Worm (Caenorhabditis elegans): ENCODE measurements around the gene pgp-11.

Gene pgp-11

DNA sequence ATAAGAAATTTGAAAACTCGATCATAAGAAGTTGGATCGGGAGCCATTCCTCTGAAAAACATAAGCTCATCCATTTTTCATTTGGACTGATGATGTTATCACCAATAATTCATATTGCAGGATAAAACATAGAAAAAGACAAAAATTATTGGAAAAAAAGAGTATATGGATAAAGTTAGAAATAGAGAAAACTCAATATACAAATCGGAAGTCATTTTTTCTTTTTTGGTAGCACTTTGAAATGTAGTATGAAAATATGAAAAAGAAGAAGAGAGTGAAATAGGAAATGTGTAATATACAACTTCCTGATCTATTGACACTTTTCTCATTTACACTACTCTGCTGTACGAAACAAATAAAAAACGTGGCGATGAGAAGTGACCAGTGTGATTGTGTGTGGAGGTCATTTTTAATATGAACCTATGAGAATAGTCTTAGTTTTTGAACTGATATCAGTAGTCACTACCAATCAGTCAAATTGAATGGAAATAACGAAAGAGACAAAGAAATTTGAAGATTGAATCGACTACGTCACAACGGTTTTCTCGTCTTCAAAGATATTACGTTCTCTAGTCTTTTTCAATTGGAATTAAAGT is 57.1 kb downstream of the pgp-11 start, which contains the start of gene ZK669.5:
Gene ZK669.5 (minus strand): TSS at position 51 of the 596 bp plus-strand sequence.
- no peak for TF ChIP-seq hsf-1 (GFP tag; IDR thresholded peaks at IDR 0.05)
- TF ChIP-seq athp-1 (tag; optimal IDR thresholded peaks at IDR 0.05), result no peak
- no peak for TF ChIP-seq egl-44 (GFP tag; IDR thresholded peaks at IDR 0.05)
- no peak for TF ChIP-seq efl-1 (GFP tag; optimal IDR thresholded peaks at IDR 0.05)
- no peak for TF ChIP-seq C06A6.2 (GFP tag; conservative IDR thresholded peaks at IDR 0.05)
- no peak for TF ChIP-seq xnd-1 (tag; optimal IDR thresholded peaks at IDR 0.05)
- TF ChIP-seq sea-2 (GFP tag; IDR thresholded peaks at IDR 0.05), result no peak
- no peak for TF ChIP-seq cebp-1 (GFP tag; IDR thresholded peaks at IDR 0.05)
- no peak for TF ChIP-seq cebp-1 (tag; optimal IDR thresholded peaks at IDR 0.05)
- no peak for TF ChIP-seq hrde-1 (tag; optimal IDR thresholded peaks at IDR 0.05; ENCODE audit: borderline replicate concordance)
- no peak for TF ChIP-seq ztf-25 (GFP tag; IDR thresholded peaks at IDR 0.05)
- TF ChIP-seq Y53F4B.3 (GFP tag; IDR thresholded peaks at IDR 0.05), result no peak
- TF ChIP-seq attf-3 (GFP tag; conservative IDR thresholded peaks at IDR 0.05), result no peak
- TF ChIP-seq lag-1 (GFP tag; IDR thresholded peaks at IDR 0.05), result no peak
- no peak for TF ChIP-seq T26A5.8 (tag; optimal IDR thresholded peaks at IDR 0.05)

Data from whole organism, young adult.